Fruit fly (Drosophila melanogaster): Measurements from ENCODE around the gene wat.

Gene wat

dm6 chr3R:28985887-28986286 is 34.3 kb downstream of the wat start (continued):
- TF ChIP-seq CG8290 (GFP tag; optimal IDR thresholded peaks at IDR 0.05), result no peak
- TF ChIP-seq CG8290 (tag; optimal IDR thresholded peaks at IDR 0.05), result no peak
- TF ChIP-seq CG8478 (optimal IDR thresholded peaks at IDR 0.05), result no peak
- TF ChIP-seq unc-4 (GFP tag; IDR thresholded peaks at IDR 0.05; ENCODE audit: partially characterized antibody), result no peak
- no peak for TF ChIP-seq fd96Cb (tag; optimal IDR thresholded peaks at IDR 0.05)
- TF ChIP-seq gem (tag; optimal IDR thresholded peaks at IDR 0.05), result peak; percentile 11
- TF ChIP-seq hth (optimal IDR thresholded peaks at IDR 0.05), result no peak
- TF ChIP-seq lola (GFP tag; optimal IDR thresholded peaks at IDR 0.05), result no peak
- TF ChIP-seq CG3281 (GFP tag; optimal IDR thresholded peaks at IDR 0.05), result no peak
- no peak for TF ChIP-seq exex (tag; optimal IDR thresholded peaks at IDR 0.05)
- no peak for TF ChIP-seq kah (GFP tag; optimal IDR thresholded peaks at IDR 0.05)
- no peak for TF ChIP-seq ash1 (GFP tag; optimal IDR thresholded peaks at IDR 0.05)
- TF ChIP-seq hbn (GFP tag; IDR thresholded peaks at IDR 0.05; ENCODE audit: partially characterized antibody), result no peak
- no peak for TF ChIP-seq H15 (GFP tag; IDR thresholded peaks at IDR 0.05)
- TF ChIP-seq slbo (GFP tag; IDR thresholded peaks at IDR 0.05), result peak; percentile 38
- no peak for TF ChIP-seq Dip2 (GFP tag; IDR thresholded peaks at IDR 0.05)
- TF ChIP-seq Sin3A (optimal IDR thresholded peaks at IDR 0.05), result no peak
- TF ChIP-seq Side (GFP tag; optimal IDR thresholded peaks at IDR 0.05), result no peak
- TF ChIP-seq nmo (GFP tag; optimal IDR thresholded peaks at IDR 0.05), result no peak
- TF ChIP-seq gsb (GFP tag; IDR thresholded peaks at IDR 0.05), result no peak
- TF ChIP-seq luna (GFP tag; optimal IDR thresholded peaks at IDR 0.05), result no peak
- TF ChIP-seq cas (GFP tag; IDR thresholded peaks at IDR 0.05), result no peak
- peak; percentile 26; the same call in 1 of the 2 replicates for TF ChIP-seq CG10366 (GFP tag; IDR thresholded peaks at IDR 0.05)
- TF ChIP-seq row (GFP tag; IDR thresholded peaks at IDR 0.05), result peak; percentile 53; the same call in 2 of the 3 replicates
- peak; percentile 12 for TF ChIP-seq Oli (tag; optimal IDR thresholded peaks at IDR 0.05)
- TF ChIP-seq Hmr (GFP tag; optimal IDR thresholded peaks at IDR 0.05), result no peak
- TF ChIP-seq Ravus (GFP tag; IDR thresholded peaks at IDR 0.05), result no peak
- no peak for TF ChIP-seq HLH3B (GFP tag; IDR thresholded peaks at IDR 0.05)
- TF ChIP-seq Ada2b (GFP tag; IDR thresholded peaks at IDR 0.05), result no peak
- no peak for TF ChIP-seq stwl (tag; optimal IDR thresholded peaks at IDR 0.05)
- TF ChIP-seq grau (tag; optimal IDR thresholded peaks at IDR 0.05), result peak; percentile 10
- TF ChIP-seq CG12391 (tag; optimal IDR thresholded peaks at IDR 0.05), result peak; percentile 17
- TF ChIP-seq CTCF (GFP tag; optimal IDR thresholded peaks at IDR 0.05), result peak; percentile 75
- TF ChIP-seq sisA (GFP tag; IDR thresholded peaks at IDR 0.05), result peak; percentile 21; the same call in 1 of the 2 replicates
- TF ChIP-seq CG7556 (GFP tag; optimal IDR thresholded peaks at IDR 0.05), result no peak
- no peak for TF ChIP-seq MBD-R2 (GFP tag; IDR thresholded peaks at IDR 0.05)
- no peak for TF ChIP-seq CG17328 (GFP tag; IDR thresholded peaks at IDR 0.05)
- no peak for TF ChIP-seq CG10979 (tag; optimal IDR thresholded peaks at IDR 0.05)
- no peak for TF ChIP-seq pan (optimal IDR thresholded peaks at IDR 0.05)
- TF ChIP-seq pan (GFP tag; optimal IDR thresholded peaks at IDR 0.05 in 1 of 2, IDR thresholded peaks at IDR 0.05 in 1 of 2), result no peak
- no peak for TF ChIP-seq BtbVII (GFP tag; optimal IDR thresholded peaks at IDR 0.05)
- TF ChIP-seq tll (GFP tag; optimal IDR thresholded peaks at IDR 0.05), result no peak
- no peak for TF ChIP-seq CG1647 (GFP tag; optimal IDR thresholded peaks at IDR 0.05)
- TF ChIP-seq CG6683 (GFP tag; optimal IDR thresholded peaks at IDR 0.05), result no peak
- no peak for TF ChIP-seq stc (GFP tag; IDR thresholded peaks at IDR 0.05)
- no peak for TF ChIP-seq schlank (tag; optimal IDR thresholded peaks at IDR 0.05)
- TF ChIP-seq gcm2 (GFP tag; optimal IDR thresholded peaks at IDR 0.05), result no peak
- no peak for TF ChIP-seq CG13287 (GFP tag; IDR thresholded peaks at IDR 0.05; ENCODE audit: partially characterized antibody)
- TF ChIP-seq PHDP (tag; optimal IDR thresholded peaks at IDR 0.05), result no peak
- no peak for TF ChIP-seq CG18262 (tag; optimal IDR thresholded peaks at IDR 0.05)
- TF ChIP-seq CG10274 (GFP tag; optimal IDR thresholded peaks at IDR 0.05), result no peak
- no peak for TF ChIP-seq NfI (GFP tag; optimal IDR thresholded peaks at IDR 0.05)
- no peak for TF ChIP-seq Lim3 (GFP tag; IDR thresholded peaks at IDR 0.05)
- TF ChIP-seq CG9437 (GFP tag; optimal IDR thresholded peaks at IDR 0.05), result no peak

Data from whole organism, embryonic.